Fruit fly (Drosophila melanogaster): Measurements from ENCODE around the gene CG2211.

The CG2211 gene

DNA sequence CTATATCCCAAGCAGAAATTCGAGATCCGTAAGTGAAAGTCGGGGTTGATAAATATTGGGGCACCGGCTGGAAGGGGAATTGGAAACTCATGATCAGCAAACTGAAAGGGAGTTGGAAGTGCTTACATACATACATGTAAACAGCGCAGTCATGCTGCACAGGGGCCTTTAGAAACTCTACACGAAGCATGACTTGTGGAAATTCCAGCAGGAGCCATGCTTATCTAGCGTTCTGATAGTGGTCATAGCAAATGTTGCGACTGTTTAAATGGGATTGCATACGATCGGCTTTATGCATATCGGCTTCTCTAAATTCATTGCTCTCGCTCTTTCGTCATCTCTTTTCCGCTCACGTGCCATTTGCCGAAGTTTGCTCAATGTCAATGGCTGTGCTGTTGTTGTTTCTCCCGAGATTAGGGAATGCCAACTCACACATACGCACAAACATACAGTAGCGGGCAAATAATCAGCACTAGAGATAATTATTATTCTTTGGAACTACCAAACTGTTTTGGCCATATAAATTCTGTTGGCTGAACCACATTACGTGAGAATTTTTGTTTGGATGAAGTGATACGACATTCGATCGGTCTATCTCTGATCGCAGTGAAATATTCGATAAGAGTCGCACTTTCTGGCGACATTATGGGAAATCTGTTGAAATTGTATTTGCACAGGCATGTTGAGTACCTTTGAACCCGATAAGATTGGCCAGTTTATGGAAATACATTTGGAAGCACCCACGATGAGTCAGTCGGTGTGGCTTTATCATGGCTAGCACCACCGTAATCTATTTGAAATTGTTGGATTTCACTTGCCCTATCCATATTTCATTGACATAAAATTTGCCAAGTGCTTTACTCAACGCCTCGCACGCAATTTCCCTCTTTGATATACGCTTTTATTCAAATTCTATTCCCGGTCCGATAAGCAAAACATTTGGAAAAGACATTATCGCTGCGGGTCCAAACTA lies 1.1 kb upstream of the CG2211 start:
- TF ChIP-seq EcR (GFP tag; optimal IDR thresholded peaks at IDR 0.05): no peak
- TF ChIP-seq CG8478 (optimal IDR thresholded peaks at IDR 0.05): no peak
- no peak for TF ChIP-seq pan (optimal IDR thresholded peaks at IDR 0.05)
- TF ChIP-seq usp (GFP tag; optimal IDR thresholded peaks at IDR 0.05): no peak
- no peak for TF ChIP-seq psq (optimal IDR thresholded peaks at IDR 0.05)
- no peak for TF ChIP-seq Dll (optimal IDR thresholded peaks at IDR 0.05)

DNA sequence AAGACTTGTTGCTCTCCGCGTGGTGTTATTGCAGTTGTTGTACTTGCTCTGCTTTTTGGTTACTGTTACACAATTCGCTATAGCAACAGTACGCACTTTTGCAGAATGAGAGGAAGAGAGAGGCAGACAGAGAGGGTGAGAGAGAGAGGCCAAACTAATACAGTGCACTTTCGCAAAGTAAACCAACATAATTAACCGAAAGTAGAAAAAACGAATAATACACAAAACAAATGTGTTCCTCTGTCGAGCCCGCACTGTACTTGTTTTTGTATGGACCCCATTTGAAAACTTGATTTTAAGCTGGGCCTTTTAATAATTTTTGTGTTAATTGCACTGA lies 237 bp upstream of the CG2211 start:
- TF ChIP-seq CG8478 (optimal IDR thresholded peaks at IDR 0.05) (no peak), usp (GFP tag; optimal IDR thresholded peaks at IDR 0.05) (no peak), Dll (optimal IDR thresholded peaks at IDR 0.05) (no peak), EcR (GFP tag; optimal IDR thresholded peaks at IDR 0.05) (no peak), psq (optimal IDR thresholded peaks at IDR 0.05) (no peak), pan (optimal IDR thresholded peaks at IDR 0.05) (no peak)

- TF ChIP-seq Dll (optimal IDR thresholded peaks at IDR 0.05) (no peak), usp (GFP tag; optimal IDR thresholded peaks at IDR 0.05) (no peak)
Measured at dm6 chr3L:1332973-1333372, 2.2 kb downstream of the CG2211 start, which contains the start of gene msd5. Gene msd5, minus strand, starts transcription at chr3L:1333146.

DNA sequence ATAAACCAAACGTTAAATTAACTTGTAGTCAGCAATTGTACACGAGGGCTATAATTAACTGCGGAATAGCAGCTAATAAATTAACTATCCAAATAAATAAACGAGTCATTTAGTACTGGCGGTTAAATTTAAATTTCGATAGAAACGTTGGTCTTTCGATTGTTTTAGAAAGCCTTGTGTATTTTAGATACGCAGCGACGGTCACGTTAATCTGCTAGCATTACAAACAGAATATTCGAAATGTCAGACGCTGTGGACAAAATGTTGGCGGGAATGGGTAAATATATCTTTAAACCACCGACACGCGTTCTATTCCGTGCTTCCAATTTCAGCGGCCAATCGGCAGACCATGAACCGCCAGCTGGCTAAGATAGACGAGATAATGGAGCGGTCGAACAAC lies 3.6 kb downstream of the CG2211 start, which contains the start of gene msd1:
msd1 (plus strand) TSS at position 203 of the 400 bp plus-strand sequence.
- TF ChIP-seq pan (optimal IDR thresholded peaks at IDR 0.05) (no peak), usp (GFP tag; optimal IDR thresholded peaks at IDR 0.05) (no peak), CG8478 (optimal IDR thresholded peaks at IDR 0.05) (no peak), EcR (GFP tag; optimal IDR thresholded peaks at IDR 0.05) (no peak), psq (optimal IDR thresholded peaks at IDR 0.05) (no peak), Dll (optimal IDR thresholded peaks at IDR 0.05) (no peak)

DNA sequence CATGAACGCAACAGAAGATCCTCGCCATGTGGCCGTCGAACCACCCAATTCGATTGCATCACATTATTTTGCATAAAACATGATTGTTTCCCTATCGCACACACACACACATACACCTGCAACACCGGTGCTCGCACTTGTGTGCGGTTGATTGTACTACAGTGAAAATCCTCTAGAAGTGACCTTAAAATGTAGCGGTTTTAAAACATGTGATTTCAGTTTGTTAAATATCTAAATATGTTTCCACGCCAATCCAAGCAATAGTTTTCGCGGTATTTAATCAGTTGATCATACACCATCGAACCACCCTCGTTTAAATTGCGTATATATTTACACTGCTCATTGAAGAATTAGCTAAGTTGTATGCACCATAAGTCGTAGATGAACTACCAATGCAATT lies 4.7 kb downstream of the CG2211 start:
- TF ChIP-seq usp (GFP tag; optimal IDR thresholded peaks at IDR 0.05) (no peak), EcR (GFP tag; optimal IDR thresholded peaks at IDR 0.05) (no peak), psq (optimal IDR thresholded peaks at IDR 0.05) (no peak), pan (optimal IDR thresholded peaks at IDR 0.05) (no peak), Dll (optimal IDR thresholded peaks at IDR 0.05) (no peak), CG8478 (optimal IDR thresholded peaks at IDR 0.05) (no peak)

- TF ChIP-seq psq (optimal IDR thresholded peaks at IDR 0.05): no peak
- no peak for TF ChIP-seq Dll (optimal IDR thresholded peaks at IDR 0.05)
- no peak for TF ChIP-seq CG8478 (optimal IDR thresholded peaks at IDR 0.05)
- no peak for TF ChIP-seq EcR (GFP tag; optimal IDR thresholded peaks at IDR 0.05)
- no peak for TF ChIP-seq pan (optimal IDR thresholded peaks at IDR 0.05)
- TF ChIP-seq usp (GFP tag; optimal IDR thresholded peaks at IDR 0.05): no peak
Measured at dm6 chr3L:1329724-1330123, 5.4 kb downstream of the CG2211 start, which contains the start of gene ND-ACP. Gene ND-ACP, plus strand, starts transcription at chr3L:1329949.

- TF ChIP-seq psq (optimal IDR thresholded peaks at IDR 0.05) (no peak), Dll (optimal IDR thresholded peaks at IDR 0.05) (no peak), pan (optimal IDR thresholded peaks at IDR 0.05) (no peak), EcR (GFP tag; optimal IDR thresholded peaks at IDR 0.05) (no peak), usp (GFP tag; optimal IDR thresholded peaks at IDR 0.05) (no peak), CG8478 (optimal IDR thresholded peaks at IDR 0.05) (no peak)
Measured at dm6 chr3L:1325626-1325937, 9.6 kb downstream of the CG2211 start.

DNA sequence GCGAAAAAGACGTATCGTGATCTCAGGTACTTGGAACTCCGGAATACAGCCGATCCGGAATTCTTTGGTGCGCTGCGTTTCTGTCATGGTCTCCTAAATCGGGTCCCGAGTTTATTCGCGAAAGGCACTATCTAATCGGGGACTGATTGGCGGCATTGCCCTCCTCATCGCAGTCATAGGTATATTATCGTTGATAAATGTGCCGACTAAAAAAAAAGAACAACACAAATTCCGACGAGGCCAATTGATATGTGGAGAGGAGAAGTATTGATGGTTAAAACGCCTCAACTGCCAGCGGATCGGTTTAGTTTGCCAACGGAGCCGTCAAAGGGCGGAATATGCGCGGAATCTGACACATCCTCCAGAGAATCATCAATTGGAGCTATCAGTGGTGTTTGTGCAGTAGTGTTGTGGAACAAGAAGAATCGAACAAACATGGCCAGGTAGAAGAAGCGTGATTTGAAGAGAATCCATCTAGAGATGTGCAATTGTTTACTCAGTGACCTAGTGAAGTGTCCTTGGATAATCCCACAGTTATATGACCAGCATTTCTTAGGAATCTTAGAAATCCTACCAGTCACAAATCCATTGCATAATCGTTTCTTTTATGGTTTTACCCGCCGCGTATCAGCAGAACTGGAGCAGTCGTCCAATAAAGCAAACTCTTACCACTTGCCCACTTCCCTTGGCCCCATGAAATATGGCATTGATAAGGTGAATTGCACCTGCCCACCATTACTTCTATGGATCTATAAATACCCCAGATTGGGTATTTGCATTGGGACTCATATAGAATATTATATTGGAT lies 10.1 kb downstream of the CG2211 start:
- no peak for TF ChIP-seq usp (GFP tag; optimal IDR thresholded peaks at IDR 0.05)
- TF ChIP-seq EcR (GFP tag; optimal IDR thresholded peaks at IDR 0.05): no peak
- no peak for TF ChIP-seq Dll (optimal IDR thresholded peaks at IDR 0.05)
- TF ChIP-seq pan (optimal IDR thresholded peaks at IDR 0.05): no peak
- no peak for TF ChIP-seq CG8478 (optimal IDR thresholded peaks at IDR 0.05)
- no peak for TF ChIP-seq psq (optimal IDR thresholded peaks at IDR 0.05)

DNA sequence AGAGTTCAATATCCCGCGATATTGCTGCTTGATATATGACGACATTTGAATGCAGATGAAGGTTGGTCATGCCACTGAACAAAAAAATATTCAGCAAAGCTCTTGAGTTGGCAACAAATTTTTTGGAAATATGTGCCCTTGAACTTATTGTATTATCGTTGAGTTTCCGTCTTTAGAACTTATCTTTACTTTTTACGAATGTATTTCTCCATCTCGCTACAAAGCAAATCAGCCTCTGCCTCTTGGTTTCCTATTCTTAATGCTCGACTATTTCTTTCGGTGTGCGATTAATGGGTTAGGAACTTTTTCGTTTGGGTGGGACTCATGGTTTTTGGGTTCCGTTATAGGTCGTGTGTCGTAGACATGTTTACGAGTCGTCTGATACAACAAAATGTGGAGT lies 12.0 kb downstream of the CG2211 start:
- TF ChIP-seq EcR (GFP tag; optimal IDR thresholded peaks at IDR 0.05) (no peak), psq (optimal IDR thresholded peaks at IDR 0.05) (no peak), Dll (optimal IDR thresholded peaks at IDR 0.05) (no peak), CG8478 (optimal IDR thresholded peaks at IDR 0.05) (no peak), usp (GFP tag; optimal IDR thresholded peaks at IDR 0.05) (no peak), pan (optimal IDR thresholded peaks at IDR 0.05) (no peak)

dm6 chr3L:1322706-1323105 lies 12.5 kb downstream of the CG2211 start, which contains the start of gene CG9184:
Gene CG9184, minus strand, starts transcription at chr3L:1322806.
- TF ChIP-seq pan (optimal IDR thresholded peaks at IDR 0.05): no peak
- TF ChIP-seq EcR (GFP tag; optimal IDR thresholded peaks at IDR 0.05): no peak
- TF ChIP-seq Dll (optimal IDR thresholded peaks at IDR 0.05): no peak
- TF ChIP-seq CG8478 (optimal IDR thresholded peaks at IDR 0.05): no peak
- TF ChIP-seq usp (GFP tag; optimal IDR thresholded peaks at IDR 0.05): no peak
- TF ChIP-seq psq (optimal IDR thresholded peaks at IDR 0.05): no peak

DNA sequence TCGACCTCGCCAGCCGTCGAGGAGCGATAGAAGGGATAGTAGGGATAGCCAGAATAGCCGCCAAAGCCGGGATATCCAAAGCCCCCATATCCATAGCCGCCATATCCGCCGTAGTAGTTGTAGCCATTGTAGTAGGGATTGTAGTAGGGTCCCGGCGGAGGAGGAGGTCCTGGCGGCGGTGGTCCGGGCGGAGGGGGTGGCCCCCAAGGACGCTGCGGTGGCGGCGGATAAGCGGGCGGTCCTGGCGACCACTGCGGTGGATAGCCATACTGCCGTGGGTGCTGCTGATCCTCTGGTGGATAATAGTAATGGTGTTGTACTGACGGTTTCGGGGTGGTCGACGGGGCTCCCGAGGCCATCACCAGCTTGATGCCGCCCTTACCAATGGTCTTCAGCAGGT lies 13.0 kb downstream of the CG2211 start:
- TF ChIP-seq psq (optimal IDR thresholded peaks at IDR 0.05) (no peak), usp (GFP tag; optimal IDR thresholded peaks at IDR 0.05) (no peak), EcR (GFP tag; optimal IDR thresholded peaks at IDR 0.05) (no peak), pan (optimal IDR thresholded peaks at IDR 0.05) (no peak), CG8478 (optimal IDR thresholded peaks at IDR 0.05) (no peak), Dll (optimal IDR thresholded peaks at IDR 0.05) (no peak)

Data from whole organism.